Worm (Caenorhabditis elegans) whole organism, young adult: ENCODE results near the gene fbxb-77.
A peak's percentile ranks its signal among the peaks of the same experiment; 100 is the strongest.
"Not testable (repeated sequence)": the region's sequence is repeated elsewhere in the genome, so short reads cannot be mapped to it uniquely, and the experiment has no call there.

Source experiments
- C17E4.6 ChIP-seq: fragments of 200-800 bp; sonication (Bioruptor generic); IDR thresholded peaks from 2 replicates; pipeline ENCODE4 v1.3.6; 2022; ENCODE audit warnings: missing genetic modification reagents, missing genetic modification characterization, missing compliant biosample characterization
- F10E7.11 ChIP-seq: sonication (generic microtip); optimal IDR thresholded peaks from 2 replicates; lab custom pipeline; 2017; ENCODE audit warnings: mild to moderate bottlenecking, missing genetic modification characterization, moderate library complexity, missing compliant biosample characterization
- F22D6.2 ChIP-seq: sonication (generic microtip); optimal IDR thresholded peaks from 2 replicates; lab custom pipeline; 2016; ENCODE audit warnings: mild to moderate bottlenecking, missing genetic modification characterization, missing compliant biosample characterization
- F23B12.7 ChIP-seq: sonication (generic microtip); optimal IDR thresholded peaks from 2 replicates; lab custom pipeline; 2017; ENCODE audit warnings: missing genetic modification characterization, mild to moderate bottlenecking, missing compliant biosample characterization, antibody characterized with exemption, moderate library complexity; ENCODE audit not compliant: insufficient read depth
- F52B5.7 ChIP-seq: sonication (generic microtip); optimal IDR thresholded peaks from 2 replicates; lab custom pipeline; 2016; ENCODE audit warnings: mild to moderate bottlenecking, missing genetic modification characterization, missing compliant biosample characterization
- F57C9.4 ChIP-seq: sonication (generic microtip); optimal IDR thresholded peaks from 2 replicates; lab custom pipeline; 2017; ENCODE audit warnings: mild to moderate bottlenecking, missing genetic modification characterization, missing compliant biosample characterization
- K11D2.4 ChIP-seq: fragments of 200-800 bp; sonication (Bioruptor generic); IDR thresholded peaks from 2 replicates; pipeline ENCODE4 v1.3.6; 2022; ENCODE audit warnings: missing genetic modification reagents, missing genetic modification characterization, missing compliant biosample characterization
- T07F8.4 ChIP-seq: sonication (generic microtip); optimal IDR thresholded peaks from 2 replicates; lab custom pipeline; 2016; ENCODE audit warnings: mild to moderate bottlenecking, missing genetic modification characterization, moderate library complexity, missing compliant biosample characterization
- Y53G8AR.9 ChIP-seq: fragments of 200-800 bp; sonication (Bioruptor generic); conservative IDR thresholded peaks from 2 replicates; pipeline ENCODE4 v1.3.6; 2022; ENCODE audit warnings: missing genetic modification reagents, missing genetic modification characterization, missing compliant biosample characterization
- Y67H2A.10 ChIP-seq: fragments of 200-800 bp; sonication (Bioruptor generic); conservative IDR thresholded peaks from 2 replicates; pipeline ENCODE4 v1.3.6; 2022; ENCODE audit warnings: missing genetic modification reagents, missing genetic modification characterization, missing compliant biosample characterization
- Y95B8A.8 ChIP-seq: fragments of 200-800 bp; sonication (Bioruptor generic); IDR thresholded peaks from 2 replicates; pipeline ENCODE4 v1.3.6; 2022; ENCODE audit warnings: missing genetic modification reagents, missing genetic modification characterization, missing compliant biosample characterization
- aptf-2 ChIP-seq: fragments of 200-800 bp; sonication (Bioruptor generic); conservative IDR thresholded peaks from 2 replicates; pipeline ENCODE4 v1.3.6; 2022; ENCODE audit warnings: missing genetic modification reagents, missing genetic modification characterization, missing compliant biosample characterization
- aptf-3 ChIP-seq: fragments of 200-800 bp; sonication (Bioruptor generic); IDR thresholded peaks from 2 replicates; pipeline ENCODE4 v1.3.6; 2022; ENCODE audit warnings: missing genetic modification characterization, missing compliant biosample characterization
- cebp-1 ChIP-seq, 2 experiments: fragments of 200-800 bp in 1 of 2; sonication (Bioruptor generic) in 1 of 2; sonication (generic microtip) in 1 of 2; IDR thresholded peaks in 1 of 2; optimal IDR thresholded peaks in 1 of 2; 2 replicates each; pipeline versions ENCODE4 v1.3.6 to Lab custom; 2017 to 2022; ENCODE audit warnings: missing compliant biosample characterization in 2 of 2, missing genetic modification characterization in 2 of 2, mild to moderate bottlenecking in 1 of 2, missing genetic modification reagents in 1 of 2, moderate library complexity in 1 of 2
- ceh-27 ChIP-seq: fragments of 200-800 bp; sonication (Bioruptor generic); optimal IDR thresholded peaks from 2 replicates; lab custom pipeline; 2018; ENCODE audit warnings: mild to moderate bottlenecking, missing genetic modification characterization, moderate library complexity, missing compliant biosample characterization
- ceh-79 ChIP-seq: sonication (generic microtip); optimal IDR thresholded peaks from 2 replicates; lab custom pipeline; 2017; ENCODE audit warnings: mild to moderate bottlenecking, missing genetic modification characterization, missing compliant biosample characterization
- ceh-91 ChIP-seq: fragments of 200-800 bp; sonication (Bioruptor generic); IDR thresholded peaks from 2 replicates; pipeline ENCODE4 v1.3.6; 2022; ENCODE audit warnings: missing genetic modification reagents, missing genetic modification characterization, missing compliant biosample characterization
- dpff-1 ChIP-seq: sonication (generic microtip); optimal IDR thresholded peaks from 2 replicates; lab custom pipeline; 2017; ENCODE audit warnings: mild to moderate bottlenecking, missing genetic modification characterization, missing compliant biosample characterization
- efl-1 ChIP-seq: fragments of 150-350 bp; optimal IDR thresholded peaks from 2 replicates; lab custom pipeline; 2014; ENCODE audit warnings: missing biosample characterization, missing genetic modification reagents, missing genetic modification characterization
- egrh-3 ChIP-seq: fragments of 200-800 bp; sonication (Bioruptor generic); IDR thresholded peaks from 2 replicates; pipeline ENCODE4 v1.3.6; 2022; ENCODE audit warnings: missing genetic modification reagents, missing genetic modification characterization, missing compliant biosample characterization
- ekl-4 ChIP-seq: fragments of 200-800 bp; sonication (Bioruptor generic); IDR thresholded peaks from 2 replicates; pipeline ENCODE4 v1.3.6; 2022; ENCODE audit warnings: missing genetic modification reagents, missing genetic modification characterization, missing compliant biosample characterization
- fkh-3 ChIP-seq: sonication (generic microtip); optimal IDR thresholded peaks from 2 replicates; lab custom pipeline; 2016; ENCODE audit warnings: mild to moderate bottlenecking, missing genetic modification characterization, missing compliant biosample characterization
- him-1 ChIP-seq: sonication (generic microtip); optimal IDR thresholded peaks from 2 replicates; lab custom pipeline; 2016; ENCODE audit warnings: missing genotype, missing genetic modification reagents, missing genetic modification characterization, missing compliant biosample characterization
- hmg-20 ChIP-seq: fragments of 200-800 bp; sonication (Bioruptor generic); IDR thresholded peaks from 2 replicates; pipeline ENCODE4 v1.3.6; 2022; ENCODE audit warnings: missing genetic modification reagents, missing genetic modification characterization, missing compliant biosample characterization
- hsf-1 ChIP-seq: fragments of 200-800 bp; sonication (Bioruptor generic); IDR thresholded peaks from 2 replicates; pipeline ENCODE4 v1.3.6; 2022; ENCODE audit warnings: missing genetic modification reagents, missing genetic modification characterization, missing compliant biosample characterization
- let-526 ChIP-seq: fragments of 200-800 bp; sonication (Bioruptor generic); IDR thresholded peaks from 2 replicates; pipeline ENCODE4 v1.3.6; 2022; ENCODE audit warnings: missing genetic modification reagents, missing genetic modification characterization, missing compliant biosample characterization
- lin-26 ChIP-seq: fragments of 200-800 bp; sonication (Bioruptor generic); IDR thresholded peaks from 2 replicates; pipeline ENCODE4 v1.3.6; 2022; ENCODE audit warnings: missing genetic modification reagents, missing genetic modification characterization, missing compliant biosample characterization
- lin-40 ChIP-seq: sonication (generic microtip); optimal IDR thresholded peaks from 2 replicates; lab custom pipeline; 2016; ENCODE audit warnings: missing genetic modification characterization, mild to moderate bottlenecking, missing compliant biosample characterization, missing genotype, missing genetic modification reagents
- lsl-1 ChIP-seq: fragments of 200-800 bp; sonication (Bioruptor generic); optimal IDR thresholded peaks from 2 replicates; lab custom pipeline; 2018; ENCODE audit warnings: mild to moderate bottlenecking, missing genetic modification characterization, moderate library complexity, missing compliant biosample characterization
- madf-3 ChIP-seq: fragments of 200-800 bp; sonication (Bioruptor generic); IDR thresholded peaks from 2 replicates; pipeline ENCODE4 v1.3.6; 2022; ENCODE audit warnings: missing genetic modification reagents, missing genetic modification characterization, missing compliant biosample characterization
- madf-6 ChIP-seq: fragments of 200-800 bp; sonication (Bioruptor generic); IDR thresholded peaks from 2 replicates; pipeline ENCODE4 v1.3.6; 2022; ENCODE audit warnings: missing genetic modification reagents, missing genetic modification characterization, missing compliant biosample characterization
- madf-8 ChIP-seq: fragments of 200-800 bp; sonication (Bioruptor generic); conservative IDR thresholded peaks from 2 replicates; pipeline ENCODE4 v1.3.6; 2022; ENCODE audit warnings: missing genetic modification reagents, missing genetic modification characterization, missing compliant biosample characterization
- nfya-2 ChIP-seq: fragments of 200-800 bp; sonication (Bioruptor generic); IDR thresholded peaks from 2 replicates; pipeline ENCODE4 v1.3.6; 2022; ENCODE audit warnings: missing genetic modification reagents, missing genetic modification characterization, missing compliant biosample characterization
- nhr-90 ChIP-seq: sonication (generic microtip); optimal IDR thresholded peaks from 2 replicates; lab custom pipeline; 2016; ENCODE audit warnings: missing genotype, mild to moderate bottlenecking, missing genetic modification characterization, missing compliant biosample characterization
- pbrm-1 ChIP-seq: fragments of 200-800 bp; sonication (Bioruptor generic); IDR thresholded peaks from 2 replicates; pipeline ENCODE4 v1.3.6; 2022; ENCODE audit warnings: missing genetic modification reagents, missing genetic modification characterization, missing compliant biosample characterization
- pha-4 ChIP-seq: fragments of 150-350 bp; sonication (generic microtip); optimal IDR thresholded peaks from 2 replicates; lab custom pipeline; 2014; ENCODE audit warnings: missing biosample characterization, missing genetic modification reagents, missing genetic modification characterization
- rcor-1 ChIP-seq: fragments of 200-800 bp; sonication (Bioruptor generic); IDR thresholded peaks from 2 replicates; pipeline ENCODE4 v1.3.6; 2022; ENCODE audit warnings: missing genetic modification reagents, missing genetic modification characterization, missing compliant biosample characterization
- sdz-38 ChIP-seq: sonication (generic microtip); optimal IDR thresholded peaks from 2 replicates; lab custom pipeline; 2016; ENCODE audit warnings: missing genotype, missing genetic modification characterization, missing compliant biosample characterization
- snpc-1.3 ChIP-seq: sonication (generic microtip); optimal IDR thresholded peaks from 2 replicates; lab custom pipeline; 2017; ENCODE audit warnings: missing genetic modification characterization, mild to moderate bottlenecking, missing compliant biosample characterization, antibody characterized with exemption, moderate library complexity, missing genotype, missing genetic modification reagents; ENCODE audit not compliant: insufficient read depth
- snpc-4 ChIP-seq, 5 experiments: fragments of 150-350 bp in 1 of 5; sonication (generic microtip) in 4 of 5; optimal IDR thresholded peaks; 2 replicates each; lab custom pipeline; 2014 to 2018; ENCODE audit warnings: missing genetic modification characterization in 5 of 5, missing biosample characterization in 3 of 5, antibody characterized with exemption in 2 of 5, mild to moderate bottlenecking in 2 of 5, missing compliant biosample characterization in 2 of 5, missing genotype in 2 of 5, moderate library complexity in 2 of 5, missing genetic modification reagents in 1 of 5
- sptf-2 ChIP-seq: fragments of 200-800 bp; sonication (Bioruptor generic); optimal IDR thresholded peaks from 2 replicates; lab custom pipeline; 2018; ENCODE audit warnings: mild to moderate bottlenecking, missing genetic modification characterization, missing compliant biosample characterization
- ztf-22 ChIP-seq: fragments of 200-800 bp; sonication (Bioruptor generic); optimal IDR thresholded peaks from 2 replicates; lab custom pipeline; 2018; ENCODE audit warnings: mild to moderate bottlenecking, missing genetic modification characterization, moderate library complexity, missing compliant biosample characterization
- ztf-28 ChIP-seq: fragments of 200-800 bp; sonication (Bioruptor generic); IDR thresholded peaks from 2 replicates; pipeline ENCODE4 v1.3.6; 2022; ENCODE audit warnings: missing genetic modification reagents, missing genetic modification characterization, missing compliant biosample characterization
- ztf-3 ChIP-seq: fragments of 200-800 bp; sonication (Bioruptor generic); optimal IDR thresholded peaks from 2 replicates; lab custom pipeline; 2018; ENCODE audit warnings: mild to moderate bottlenecking, missing genetic modification characterization, missing compliant biosample characterization

Gene fbxb-77

ce11 chrIV:4742480-4742879, 13.5 kb downstream of the fbxb-77 start:
- TF ChIP-seq efl-1 (GFP tag; lab: Kevin White, UChicago) (no peak), Y67H2A.10 (no peak), F22D6.2 (tag; lab: Kevin White, UChicago) (no peak), ekl-4 (GFP tag; lab: Robert Waterston, UW) (no peak), F23B12.7 (tag; lab: Kevin White, UChicago) (no peak), C17E4.6 (GFP tag; lab: Robert Waterston, UW) (no peak), ztf-28 (GFP tag; lab: Robert Waterston, UW) (no peak), T07F8.4 (tag; lab: Kevin White, UChicago) (no peak), fkh-3 (tag; lab: Kevin White, UChicago) (no peak), sptf-2 (GFP tag; lab: Kevin White, UChicago) (no peak), egrh-3 (GFP tag; lab: Robert Waterston, UW) (no peak), pbrm-1 (no peak), cebp-1 (GFP tag; IDR thresholded peaks at IDR 0.05; lab: Robert Waterston, UW) (no peak), cebp-1 (tag; optimal IDR thresholded peaks at IDR 0.05; lab: Kevin White, UChicago) (no peak), F10E7.11 (tag; lab: Kevin White, UChicago) (no peak), snpc-1.3 (tag; lab: Kevin White, UChicago) (no peak), F52B5.7 (tag; lab: Kevin White, UChicago) (no peak), ceh-79 (tag; lab: Kevin White, UChicago) (no peak), hmg-20 (GFP tag; lab: Robert Waterston, UW) (no peak), F57C9.4 (tag; lab: Kevin White, UChicago) (no peak)

ce11 chrIV:4737258-4737657, 18.7 kb downstream of the fbxb-77 start, which contains the start of gene fbxb-78:
TSS of gene fbxb-78 (plus strand) at chrIV:4737558.
- no peak for TF ChIP-seq dpff-1
- TF ChIP-seq rcor-1, result no peak
- TF ChIP-seq aptf-3 (GFP tag; lab: Robert Waterston, UW), result no peak
- no peak for TF ChIP-seq lsl-1 (GFP tag; lab: Kevin White, UChicago)
- TF ChIP-seq pha-4 (tag; lab: Kevin White, UChicago), result no peak
- TF ChIP-seq madf-3 (GFP tag; lab: Robert Waterston, UW), result no peak
- no peak for TF ChIP-seq madf-6 (GFP tag; lab: Robert Waterston, UW)
- no peak for TF ChIP-seq hmg-20 (GFP tag; lab: Robert Waterston, UW)
- TF ChIP-seq sptf-2 (GFP tag; lab: Kevin White, UChicago), result no peak
- TF ChIP-seq nfya-2 (GFP tag; lab: Robert Waterston, UW), result no peak
- no peak for TF ChIP-seq sdz-38 (tag; lab: Kevin White, UChicago)
- no peak for TF ChIP-seq nhr-90 (tag; lab: Kevin White, UChicago)
- TF ChIP-seq, all 124 proteins: peak for 0

ce11 chrIV:4727935-4728334, 28.0 kb downstream of the fbxb-77 start:
- peak; percentile 99 for TF ChIP-seq Y53G8AR.9
- TF ChIP-seq ztf-22 (GFP tag; lab: Kevin White, UChicago), result peak; percentile 66
- peak; percentile 100 for TF ChIP-seq K11D2.4
- TF ChIP-seq madf-8 (GFP tag; lab: Robert Waterston, UW), result peak; percentile 87
- peak; percentile 91 for TF ChIP-seq aptf-3 (GFP tag; lab: Robert Waterston, UW)
- TF ChIP-seq lin-40 (tag; lab: Kevin White, UChicago), result peak; percentile 96
- peak; percentile 48 for TF ChIP-seq him-1 (tag; lab: Kevin White, UChicago)
- peak; percentile 97 for TF ChIP-seq lin-26
- peak; percentile 100 for TF ChIP-seq ceh-91 (GFP tag; lab: Robert Waterston, UW)
- peak; percentile 94 for TF ChIP-seq hsf-1
- TF ChIP-seq ceh-27 (GFP tag; lab: Kevin White, UChicago), result peak; percentile 89
- peak; percentile 77 for TF ChIP-seq ztf-3 (GFP tag; lab: Kevin White, UChicago)
- peak; percentile 99 for TF ChIP-seq Y95B8A.8 (GFP tag; lab: Robert Waterston, UW)
- peak; percentile 99 for TF ChIP-seq C17E4.6 (GFP tag; lab: Robert Waterston, UW)
- TF ChIP-seq aptf-2, result peak; percentile 98
- peak; percentile 99 for TF ChIP-seq pbrm-1
- not testable (repeated sequence) for TF ChIP-seq snpc-4 (GFP tag; optimal IDR thresholded peaks at IDR 0.05; lab: Kevin White, UChicago)
- TF ChIP-seq snpc-4 (tag; optimal IDR thresholded peaks at IDR 0.05; lab: Kevin White, UChicago), result peak; percentile 16 to 88 (median 76)
- peak; percentile 100 for TF ChIP-seq ztf-28 (GFP tag; lab: Robert Waterston, UW)
- peak; percentile 98 for TF ChIP-seq let-526
